Worm (Caenorhabditis elegans) whole organism, L4 larva: Measurements from ENCODE around the gene glc-3.

Experiments used
- ZK546.5 ChIP-seq, 2 experiments: sonication (generic microtip); optimal IDR thresholded peaks; 2 replicates each; lab custom pipeline; 2017; ENCODE audit warnings: missing biosample characterization in 2 of 2, missing genetic modification characterization in 2 of 2
- aly-2 ChIP-seq: sonication (generic microtip); optimal IDR thresholded peaks from 2 replicates; lab custom pipeline; 2018; ENCODE audit warnings: missing biosample characterization, missing genetic modification characterization
- ctbp-1 ChIP-seq: fragments of 200-800 bp; sonication (Bioruptor generic); IDR thresholded peaks from 2 replicates; pipeline ENCODE4 v1.3.6; 2022; ENCODE audit warnings: missing genetic modification reagents, missing genetic modification characterization, missing compliant biosample characterization
- daf-12 ChIP-seq: fragments of 150-350 bp; optimal IDR thresholded peaks from 2 replicates; lab custom pipeline; 2014; ENCODE audit warnings: missing biosample characterization, missing genetic modification reagents, missing genetic modification characterization
- egl-27 ChIP-seq: sonication (generic microtip); optimal IDR thresholded peaks from 3 replicates; lab custom pipeline; 2017; ENCODE audit warnings: missing biosample characterization, missing genetic modification reagents, missing genetic modification characterization
- lin-13 ChIP-seq: fragments of 150-350 bp; optimal IDR thresholded peaks from 2 replicates; lab custom pipeline; 2014; ENCODE audit warnings: missing biosample characterization, missing genetic modification reagents, missing genetic modification characterization
- lin-39 ChIP-seq: fragments of 150-350 bp; optimal IDR thresholded peaks from 2 replicates; lab custom pipeline; 2014; ENCODE audit warnings: missing biosample characterization, missing genetic modification reagents, missing genetic modification characterization
- nhr-76 ChIP-seq: fragments of 150-350 bp; optimal IDR thresholded peaks from 2 replicates; lab custom pipeline; 2014; ENCODE audit warnings: missing biosample characterization, missing genetic modification characterization

ce11 chrV:5426337-5426736, 27.2 kb downstream of the glc-3 start:
- no peak for TF ChIP-seq nhr-76
- no peak for TF ChIP-seq ZK546.5 (tag; optimal IDR thresholded peaks at IDR 0.05; lab: Kevin White, UChicago)
- no peak for TF ChIP-seq daf-12
- no peak for TF ChIP-seq lin-39 (tag; lab: Kevin White, UChicago)
- TF ChIP-seq lin-13: no peak
- TF ChIP-seq egl-27 (tag; lab: Kevin White, UChicago): no peak
- no peak for TF ChIP-seq ctbp-1 (GFP tag; lab: Robert Waterston, UW)
- no peak for TF ChIP-seq aly-2 (tag; lab: Kevin White, UChicago)
